Worm (Caenorhabditis elegans): ENCODE results near the gene nhr-106.

The nhr-106 gene

DNA sequence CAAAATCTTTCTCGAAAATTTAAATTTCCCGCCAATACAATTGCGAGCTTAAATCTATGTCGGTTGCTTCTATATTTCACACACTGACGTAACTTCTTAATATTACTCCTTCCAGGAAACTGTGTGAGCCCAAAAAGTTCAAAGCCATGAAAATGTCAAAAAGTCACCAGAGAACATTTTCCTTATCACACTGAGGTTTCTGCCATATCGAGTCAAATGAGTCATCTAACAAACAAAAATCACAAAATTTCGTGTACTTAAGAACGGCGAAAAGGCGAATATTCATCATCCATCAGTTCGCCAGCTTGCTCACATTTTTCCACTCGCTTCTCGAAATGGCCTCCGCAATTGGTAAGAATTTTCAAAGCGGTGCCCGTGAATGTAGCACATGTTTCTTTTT, 39.7 kb upstream of the nhr-106 start, which contains the start of gene M02H5.8:
Gene M02H5.8 (plus strand): TSS at position 297 of the 400 bp plus-strand sequence.
- no peak for TF ChIP-seq madf-8 (GFP tag; conservative IDR thresholded peaks at IDR 0.05)
- TF ChIP-seq nhr-80 (tag; optimal IDR thresholded peaks at IDR 0.05) = peak; percentile 72

ce11 chrV:450757-451501, 38.5 kb upstream of the nhr-106 start, which contains the start of gene nhr-123:
TSS of gene nhr-123 (plus strand) at chrV:451451.
- TF ChIP-seq snpc-3.4 (tag; optimal IDR thresholded peaks at IDR 0.05) (no peak), hmg-1.2 (GFP tag; IDR thresholded peaks at IDR 0.05) (peak; percentile 15; the same call in 1 of the 2 replicates)

- TF ChIP-seq dpl-1 (GFP tag; optimal IDR thresholded peaks at IDR 0.05) = no peak
- TF ChIP-seq ztf-25 (GFP tag; IDR thresholded peaks at IDR 0.05) = no peak
- no peak for TF ChIP-seq sdz-38 (tag; optimal IDR thresholded peaks at IDR 0.05)
These were observed 35.9 kb upstream of the nhr-106 start, which contains the start of gene nhr-98 for ce11 chrV:453569-453968. TSS of gene nhr-98 (plus strand) at chrV:453869.

- TF ChIP-seq tbx-9 (tag; optimal IDR thresholded peaks at IDR 0.05; ENCODE audit: borderline replicate concordance) (no peak), lin-26 (GFP tag; IDR thresholded peaks at IDR 0.05) (no peak), F23B12.7 (tag; optimal IDR thresholded peaks at IDR 0.05; ENCODE audit: insufficient read depth) (no peak), rcor-1 (GFP tag; IDR thresholded peaks at IDR 0.05) (no peak), atf-7 (tag; optimal IDR thresholded peaks at IDR 0.05) (no peak), cebp-1 (GFP tag; IDR thresholded peaks at IDR 0.05) (no peak), cebp-1 (tag; optimal IDR thresholded peaks at IDR 0.05) (peak; percentile 72), madf-10 (tag; optimal IDR thresholded peaks at IDR 0.05) (no peak), hlh-26 (GFP tag; conservative IDR thresholded peaks at IDR 0.05) (no peak), attf-6 (GFP tag; IDR thresholded peaks at IDR 0.05) (no peak), pha-4 (tag; optimal IDR thresholded peaks at IDR 0.05) (peak; percentile 5), hrde-1 (tag; optimal IDR thresholded peaks at IDR 0.05; ENCODE audit: borderline replicate concordance) (no peak), K12H6.12 (tag; optimal IDR thresholded peaks at IDR 0.05) (no peak), ztf-28 (GFP tag; IDR thresholded peaks at IDR 0.05) (no peak), F55B11.4 (tag; optimal IDR thresholded peaks at IDR 0.05; ENCODE audit: borderline replicate concordance, insufficient read depth) (no peak), chd-7 (tag; optimal IDR thresholded peaks at IDR 0.05) (no peak), nhr-80 (tag; optimal IDR thresholded peaks at IDR 0.05) (no peak)
These were observed 31.6 kb upstream of the nhr-106 start for ce11 chrV:457839-458238.

- TF ChIP-seq attf-3 (GFP tag; conservative IDR thresholded peaks at IDR 0.05) = no peak
- TF ChIP-seq nhr-80 (tag; optimal IDR thresholded peaks at IDR 0.05) = peak; percentile 67
These were observed 30.0 kb upstream of the nhr-106 start, which contains the start of gene nhr-203 for ce11 chrV:459464-459863. TSS of gene nhr-203 (plus strand) at chrV:459795.

- TF ChIP-seq repo-1 (tag; optimal IDR thresholded peaks at IDR 0.05) = no peak
- peak; percentile 49 for TF ChIP-seq nhr-80 (tag; optimal IDR thresholded peaks at IDR 0.05)
These were observed 27.2 kb upstream of the nhr-106 start, which contains the start of gene nhr-202 for ce11 chrV:462263-462662. TSS of gene nhr-202 (plus strand) at chrV:462588.

ce11 chrV:464800-465199, 24.6 kb upstream of the nhr-106 start, which contains the start of gene nhr-201:
TSS of gene nhr-201 (plus strand) at chrV:464828.
- peak; percentile 11 for TF ChIP-seq nhr-80 (tag; optimal IDR thresholded peaks at IDR 0.05)
- TF ChIP-seq tlf-1 (GFP tag; optimal IDR thresholded peaks at IDR 0.05) = no peak

All from whole organism, young adult.